Fruit fly (Drosophila melanogaster) whole organism, prepupa: ENCODE measurements around the gene CG4325.

Experiments used
- Hr39 ChIP-seq: fragments of 200-800 bp; sonication (Bioruptor generic); optimal IDR thresholded peaks from 2 replicates; lab custom pipeline; 2016; ENCODE audit warnings: missing biosample characterization, missing genetic modification characterization
- spab ChIP-seq: fragments of 200-800 bp; sonication (Bioruptor generic); optimal IDR thresholded peaks from 2 replicates; lab custom pipeline; 2017; ENCODE audit warnings: missing biosample characterization, mild to moderate bottlenecking, missing genetic modification characterization, missing genetic modification reagents

DNA sequence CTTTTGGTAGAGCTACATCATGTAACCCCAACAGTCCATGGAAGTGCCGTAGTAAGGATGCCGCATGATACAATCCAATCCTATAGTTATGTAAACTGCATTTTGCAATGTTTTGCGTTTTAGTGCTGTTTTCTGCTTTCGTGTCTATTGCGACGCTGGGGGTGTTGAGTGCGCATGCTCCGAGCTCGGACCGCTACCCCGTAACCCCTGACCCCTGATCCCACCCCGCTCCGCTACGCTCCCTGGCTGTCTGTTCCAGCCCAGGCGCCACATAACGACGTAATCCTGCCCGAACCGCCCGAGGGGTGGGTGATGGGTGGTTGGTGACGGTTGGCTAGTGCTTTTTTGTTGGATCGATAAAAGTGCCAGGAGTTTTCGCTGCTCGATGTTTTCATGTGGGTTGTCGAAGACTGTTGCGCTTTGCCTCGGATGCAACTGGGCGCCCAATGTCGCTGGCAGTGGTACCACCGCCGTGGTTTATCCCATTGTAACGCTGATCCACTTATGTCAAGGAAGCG is 38.3 kb upstream of the CG4325 start:
- TF ChIP-seq spab (GFP tag; lab: Kevin White, UChicago) (no peak), Hr39 (no peak)
